Fruit fly (Drosophila melanogaster) whole organism, prepupa: ENCODE results near the gene Mst27D.

Source experiments
- Blimp-1 ChIP-seq: fragments of 200-800 bp; sonication (Bioruptor generic); optimal IDR thresholded peaks from 3 replicates; lab custom pipeline; 2017; ENCODE audit warnings: missing biosample characterization, missing genetic modification characterization, mild to moderate bottlenecking, moderate library complexity, missing genetic modification reagents
- CG10631 ChIP-seq: fragments of 200-800 bp; sonication (Bioruptor generic); optimal IDR thresholded peaks from 2 replicates; lab custom pipeline; 2016; ENCODE audit warnings: missing biosample characterization, missing genetic modification characterization
- CG11294 ChIP-seq: fragments of 200-800 bp; sonication (Bioruptor generic); IDR thresholded peaks from 2 replicates; pipeline ENCODE4 v1.3.6; 2022; ENCODE audit warnings: missing biosample characterization, missing genetic modification characterization
- CG11762 ChIP-seq: fragments of 200-800 bp; sonication (Bioruptor generic); optimal IDR thresholded peaks from 3 replicates; lab custom pipeline; 2016; ENCODE audit warnings: missing biosample characterization, missing genetic modification characterization; ENCODE audit not compliant: insufficient read depth
- CG11902 ChIP-seq: fragments of 200-800 bp; sonication (Bioruptor generic); optimal IDR thresholded peaks from 3 replicates; lab custom pipeline; 2016; ENCODE audit warnings: missing biosample characterization, missing genetic modification characterization
- CG15336 ChIP-seq: fragments of 200-800 bp; sonication (Bioruptor generic); IDR thresholded peaks from 2 replicates; pipeline ENCODE4 v1.3.6; 2022; ENCODE audit warnings: missing biosample characterization, missing genetic modification characterization
- CG1621 ChIP-seq: fragments of 200-800 bp; sonication (Bioruptor generic); optimal IDR thresholded peaks from 3 replicates; lab custom pipeline; 2018; ENCODE audit warnings: missing biosample characterization, mild to moderate bottlenecking, missing genetic modification characterization
- CG16779 ChIP-seq: fragments of 200-800 bp; sonication (Bioruptor generic); optimal IDR thresholded peaks from 3 replicates; lab custom pipeline; 2017; ENCODE audit warnings: missing biosample characterization, mild to moderate bottlenecking, missing genetic modification characterization
- CG3032 ChIP-seq: fragments of 200-800 bp; optimal IDR thresholded peaks from 2 replicates; lab custom pipeline; 2019; ENCODE audit warnings: missing biosample characterization, mild to moderate bottlenecking, missing genetic modification characterization, moderate library complexity
- CG31627 ChIP-seq: fragments of 200-800 bp; sonication (Bioruptor generic); optimal IDR thresholded peaks from 3 replicates; lab custom pipeline; 2016; ENCODE audit warnings: missing biosample characterization, missing genetic modification characterization
- CG32006 ChIP-seq: fragments of 200-800 bp; sonication (Bioruptor generic); optimal IDR thresholded peaks from 3 replicates; lab custom pipeline; 2017; ENCODE audit warnings: missing biosample characterization, mild to moderate bottlenecking, missing genetic modification characterization
- CG34406 ChIP-seq: fragments of 200-800 bp; sonication (Bioruptor generic); optimal IDR thresholded peaks from 3 replicates; lab custom pipeline; 2016; ENCODE audit warnings: missing biosample characterization, missing genetic modification characterization
- CG3919 ChIP-seq: fragments of 200-800 bp; sonication (Bioruptor generic); optimal IDR thresholded peaks from 3 replicates; lab custom pipeline; 2016; ENCODE audit warnings: missing biosample characterization, missing genetic modification characterization
- CG4318 ChIP-seq: fragments of 200-800 bp; sonication (Bioruptor generic); optimal IDR thresholded peaks from 3 replicates; lab custom pipeline; 2017; ENCODE audit warnings: missing biosample characterization, mild to moderate bottlenecking, missing genetic modification characterization
- CG6276 ChIP-seq: fragments of 200-800 bp; sonication (Bioruptor generic); optimal IDR thresholded peaks from 2 replicates; lab custom pipeline; 2017; ENCODE audit warnings: missing biosample characterization, mild to moderate bottlenecking, missing genetic modification characterization
- CG6792 ChIP-seq: fragments of 200-800 bp; sonication (Bioruptor generic); optimal IDR thresholded peaks from 3 replicates; lab custom pipeline; 2016; ENCODE audit warnings: missing biosample characterization, missing genetic modification characterization
- CG6808 ChIP-seq: fragments of 200-800 bp; sonication (Bioruptor generic); optimal IDR thresholded peaks from 3 replicates; lab custom pipeline; 2017; ENCODE audit warnings: missing biosample characterization, missing genetic modification characterization, mild to moderate bottlenecking, moderate library complexity, missing genetic modification reagents
- CG6854 ChIP-seq: fragments of 200-800 bp; sonication (Bioruptor generic); optimal IDR thresholded peaks from 2 replicates; lab custom pipeline; 2017; ENCODE audit warnings: missing biosample characterization, mild to moderate bottlenecking, missing genetic modification characterization
- CG7368 ChIP-seq: fragments of 200-800 bp; sonication (Bioruptor generic); optimal IDR thresholded peaks from 3 replicates; lab custom pipeline; 2016; ENCODE audit warnings: missing biosample characterization, missing genetic modification characterization
- CG8119 ChIP-seq: fragments of 200-800 bp; sonication (Bioruptor generic); IDR thresholded peaks from 3 replicates; pipeline ENCODE4 v1.3.6; 2022; ENCODE audit warnings: missing biosample characterization, missing genetic modification characterization
- CG8319 ChIP-seq: fragments of 200-800 bp; sonication (Bioruptor generic); optimal IDR thresholded peaks from 3 replicates; lab custom pipeline; 2016; ENCODE audit warnings: missing biosample characterization, missing genetic modification characterization
- CG8632 ChIP-seq: fragments of 200-800 bp; sonication (Bioruptor generic); optimal IDR thresholded peaks from 3 replicates; lab custom pipeline; 2016; ENCODE audit warnings: missing biosample characterization, missing genetic modification characterization
- CG9139 ChIP-seq: fragments of 200-800 bp; sonication (Bioruptor generic); optimal IDR thresholded peaks from 3 replicates; lab custom pipeline; 2017; ENCODE audit warnings: missing biosample characterization, mild to moderate bottlenecking, missing genetic modification characterization
- Eip75B ChIP-seq: fragments of 200-800 bp; sonication (Bioruptor generic); optimal IDR thresholded peaks from 3 replicates; lab custom pipeline; 2016; ENCODE audit warnings: missing biosample characterization, missing genetic modification characterization
- Eip78C ChIP-seq: fragments of 200-800 bp; sonication (Bioruptor generic); peaks from one replicate; lab custom pipeline; 2016; ENCODE audit warnings: missing biosample characterization, missing genetic modification characterization
- Ets21C ChIP-seq: fragments of 200-800 bp; sonication (Bioruptor generic); optimal IDR thresholded peaks from 3 replicates; lab custom pipeline; 2016; ENCODE audit warnings: missing biosample characterization, missing genetic modification characterization
- Gug ChIP-seq: fragments of 200-800 bp; sonication (Bioruptor generic); IDR thresholded peaks from 2 replicates; pipeline ENCODE4 v1.3.6; 2022; ENCODE audit warnings: missing biosample characterization, missing genetic modification characterization
- Hr38 ChIP-seq: sonication (Bioruptor generic); optimal IDR thresholded peaks from 2 replicates; lab custom pipeline; 2016; ENCODE audit warnings: missing biosample characterization, missing genetic modification characterization
- Hr39 ChIP-seq: fragments of 200-800 bp; sonication (Bioruptor generic); optimal IDR thresholded peaks from 2 replicates; lab custom pipeline; 2016; ENCODE audit warnings: missing biosample characterization, missing genetic modification characterization
- Hr4 ChIP-seq: fragments of 200-800 bp; sonication (Bioruptor generic); optimal IDR thresholded peaks from 3 replicates; lab custom pipeline; 2016; ENCODE audit warnings: missing biosample characterization, missing genetic modification characterization
- Lpt ChIP-seq: fragments of 200-800 bp; sonication (Bioruptor generic); optimal IDR thresholded peaks from 3 replicates; lab custom pipeline; 2016; ENCODE audit warnings: missing biosample characterization, missing genetic modification characterization
- Met ChIP-seq: fragments of 200-800 bp; sonication (Bioruptor generic); optimal IDR thresholded peaks from 3 replicates; lab custom pipeline; 2016; ENCODE audit warnings: missing biosample characterization, missing genetic modification characterization
- OdsH ChIP-seq: fragments of 200-800 bp; sonication (Bioruptor generic); optimal IDR thresholded peaks from 3 replicates; lab custom pipeline; 2016; ENCODE audit warnings: missing biosample characterization, missing genetic modification characterization
- Smox ChIP-seq: fragments of 200-800 bp; sonication (Bioruptor generic); optimal IDR thresholded peaks from 3 replicates; lab custom pipeline; 2016; ENCODE audit warnings: missing biosample characterization, missing genetic modification characterization
- Sox102F ChIP-seq: fragments of 200-800 bp; sonication (Bioruptor generic); optimal IDR thresholded peaks from 2 replicates; lab custom pipeline; 2016; ENCODE audit warnings: missing biosample characterization, mild to moderate bottlenecking, missing genetic modification characterization
- Sox14 ChIP-seq: fragments of 200-800 bp; sonication (Bioruptor generic); optimal IDR thresholded peaks from 3 replicates; lab custom pipeline; 2016; ENCODE audit warnings: missing biosample characterization, missing genetic modification characterization
- Sox15 ChIP-seq: fragments of 200-800 bp; sonication (Bioruptor generic); optimal IDR thresholded peaks from 3 replicates; lab custom pipeline; 2016; ENCODE audit warnings: missing biosample characterization, missing genetic modification characterization
- achi ChIP-seq: fragments of 200-800 bp; sonication (Bioruptor generic); optimal IDR thresholded peaks from 3 replicates; lab custom pipeline; 2016; ENCODE audit warnings: missing biosample characterization, missing genetic modification characterization
- acj6 ChIP-seq: fragments of 200-800 bp; sonication (Bioruptor generic); optimal IDR thresholded peaks from 3 replicates; lab custom pipeline; 2016; ENCODE audit warnings: missing biosample characterization, missing genetic modification characterization
- cyc ChIP-seq: fragments of 200-800 bp; sonication (Bioruptor generic); optimal IDR thresholded peaks from 3 replicates; lab custom pipeline; 2016; ENCODE audit warnings: missing biosample characterization, missing genetic modification characterization
- eg ChIP-seq: fragments of 200-800 bp; sonication (Bioruptor generic); IDR thresholded peaks from 3 replicates; pipeline ENCODE4 v1.3.6; 2022; ENCODE audit warnings: missing biosample characterization, missing genetic modification characterization
- esn ChIP-seq: fragments of 200-800 bp; sonication (Bioruptor generic); optimal IDR thresholded peaks from 2 replicates; lab custom pipeline; 2016; ENCODE audit warnings: missing biosample characterization, mild to moderate bottlenecking, missing genetic modification characterization, moderate library complexity
- fd59A ChIP-seq: fragments of 200-800 bp; sonication (Bioruptor generic); optimal IDR thresholded peaks from 2 replicates; lab custom pipeline; 2017; ENCODE audit warnings: missing biosample characterization, mild to moderate bottlenecking, missing genetic modification characterization, missing genetic modification reagents
- fd85E ChIP-seq: fragments of 200-800 bp; sonication (Bioruptor generic); optimal IDR thresholded peaks from 3 replicates; lab custom pipeline; 2016; ENCODE audit warnings: missing biosample characterization, missing genetic modification characterization
- fkh ChIP-seq: fragments of 200-800 bp; sonication (Bioruptor generic); optimal IDR thresholded peaks from 3 replicates; lab custom pipeline; 2017; ENCODE audit warnings: missing biosample characterization, mild to moderate bottlenecking, missing genetic modification characterization, moderate library complexity
- lz ChIP-seq: fragments of 200-800 bp; sonication (Bioruptor generic); optimal IDR thresholded peaks from 3 replicates; lab custom pipeline; 2016; ENCODE audit warnings: missing biosample characterization, missing genetic modification characterization
- pdm3 ChIP-seq: fragments of 200-800 bp; sonication (Bioruptor generic); optimal IDR thresholded peaks from 3 replicates; lab custom pipeline; 2016; ENCODE audit warnings: missing biosample characterization, missing genetic modification characterization
- spab ChIP-seq: fragments of 200-800 bp; sonication (Bioruptor generic); optimal IDR thresholded peaks from 2 replicates; lab custom pipeline; 2017; ENCODE audit warnings: missing biosample characterization, mild to moderate bottlenecking, missing genetic modification characterization, missing genetic modification reagents
- ss ChIP-seq, 2 experiments: fragments of 200-800 bp; sonication (Bioruptor generic); optimal IDR thresholded peaks; 2 replicates in 1 of 2; 3 replicates in 1 of 2; lab custom pipeline; 2017 to 2018; ENCODE audit warnings: mild to moderate bottlenecking in 2 of 2, missing biosample characterization in 2 of 2, missing genetic modification characterization in 2 of 2, moderate library complexity in 1 of 2
- vri ChIP-seq: fragments of 200-800 bp; sonication (Bioruptor generic); optimal IDR thresholded peaks from 3 replicates; lab custom pipeline; 2016; ENCODE audit warnings: missing biosample characterization, mild to moderate bottlenecking, missing genetic modification characterization

Gene Mst27D

dm6 chr2L:7033100-7033675 lies 27.5 kb downstream of the Mst27D start (continued):
- TF ChIP-seq Sox102F (no peak), pdm3 (peak; percentile 54), CG4318 (GFP tag; lab: Kevin White, UChicago) (no peak), eg (GFP tag; lab: Robert Waterston, UW) (no peak; the same call in 1 of the 3 replicates), CG9139 (GFP tag; lab: Kevin White, UChicago) (no peak), lz (GFP tag; lab: Kevin White, UChicago) (peak; percentile 53), CG6854 (no peak), Eip75B (GFP tag; lab: Kevin White, UChicago) (peak; percentile 57), fkh (GFP tag; lab: Kevin White, UChicago) (peak; percentile 83), CG11902 (GFP tag; lab: Kevin White, UChicago) (no peak), CG6808 (GFP tag; lab: Kevin White, UChicago) (peak; percentile 56), CG32006 (peak; percentile 59), Hr4 (GFP tag; lab: Kevin White, UChicago) (peak; percentile 68), Blimp-1 (GFP tag; lab: Kevin White, UChicago) (no peak), CG16779 (tag; lab: Kevin White, UChicago) (no peak), CG8632 (GFP tag; lab: Kevin White, UChicago) (no peak), CG11294 (GFP tag; lab: Robert Waterston, UW) (no peak), CG15336 (GFP tag; lab: Robert Waterston, UW) (peak; percentile 75), Ets21C (GFP tag; lab: Kevin White, UChicago) (peak; percentile 7), CG6792 (peak; percentile 50), spab (GFP tag; lab: Kevin White, UChicago) (no peak), CG31627 (GFP tag; lab: Kevin White, UChicago) (peak; percentile 62), CG7368 (GFP tag; lab: Kevin White, UChicago) (peak; percentile 48), CG8319 (peak; percentile 15), ss (GFP tag; optimal IDR thresholded peaks at IDR 0.05; lab: Kevin White, UChicago) (peak; percentile 36 to 67), achi (peak; percentile 32), fd85E (no peak), Lpt (GFP tag; lab: Kevin White, UChicago) (peak; percentile 49), Hr39 (GFP tag; lab: Kevin White, UChicago) (peak; percentile 60), esn (peak; percentile 56), cyc (GFP tag; lab: Kevin White, UChicago) (peak; percentile 55), CG6276 (GFP tag; lab: Kevin White, UChicago) (peak; percentile 78), CG8119 (GFP tag; lab: Robert Waterston, UW) (peak; percentile 75), Sox15 (GFP tag; lab: Kevin White, UChicago) (no peak), fd59A (GFP tag; lab: Kevin White, UChicago) (peak; percentile 12), Hr38 (GFP tag; lab: Kevin White, UChicago) (no peak), Met (GFP tag; lab: Kevin White, UChicago) (peak; percentile 60), CG1621 (peak; percentile 49), CG34406 (GFP tag; lab: Kevin White, UChicago) (peak; percentile 47), Eip78C (GFP tag; lab: Kevin White, UChicago) (peak; percentile 80), vri (GFP tag; lab: Kevin White, UChicago) (peak; percentile 52), Smox (GFP tag; lab: Kevin White, UChicago) (no peak)

dm6 chr2L:7032517-7032951 lies 28.1 kb downstream of the Mst27D start, which contains the start of the genes Rab30 and Caper:
Gene Rab30 (minus strand): TSS chr2L:7032606.
Gene Caper (plus strand): TSS chr2L:7032721.
- TF ChIP-seq CG10631, result peak; percentile 53
- TF ChIP-seq esn, result peak; percentile 56
- TF ChIP-seq Eip78C (GFP tag; lab: Kevin White, UChicago), result peak; percentile 65
- TF ChIP-seq CG11902 (GFP tag; lab: Kevin White, UChicago), result no peak
- TF ChIP-seq cyc (GFP tag; lab: Kevin White, UChicago), result peak; percentile 47
- TF ChIP-seq lz (GFP tag; lab: Kevin White, UChicago), result peak; percentile 58
- TF ChIP-seq Hr4 (GFP tag; lab: Kevin White, UChicago), result peak; percentile 26
- no peak for TF ChIP-seq CG11762 (GFP tag; lab: Kevin White, UChicago)
- TF ChIP-seq CG31627 (GFP tag; lab: Kevin White, UChicago), result peak; percentile 62
- TF ChIP-seq vri (GFP tag; lab: Kevin White, UChicago), result peak; percentile 39
- TF ChIP-seq Met (GFP tag; lab: Kevin White, UChicago), result peak; percentile 21
- TF ChIP-seq CG1621, result peak; percentile 43
- peak; percentile 12 for TF ChIP-seq CG3032
- TF ChIP-seq CG3919, result peak; percentile 35
- TF ChIP-seq Hr39 (GFP tag; lab: Kevin White, UChicago), result peak; percentile 53
- peak; percentile 13 for TF ChIP-seq OdsH (GFP tag; lab: Kevin White, UChicago)
- TF ChIP-seq CG8319, result no peak
- peak; percentile 76 for TF ChIP-seq fkh (GFP tag; lab: Kevin White, UChicago)
- TF ChIP-seq Sox14 (GFP tag; lab: Kevin White, UChicago), result peak; percentile 53
- TF ChIP-seq acj6 (GFP tag; lab: Kevin White, UChicago), result peak; percentile 25
- TF ChIP-seq Gug (GFP tag; lab: Robert Waterston, UW), result no peak
